Worm (Caenorhabditis elegans) whole organism, early embryonic: ENCODE measurements around the gene F26G1.11.

ENCODE experiments used
- B0310.2 ChIP-seq: sonication (generic microtip); optimal IDR thresholded peaks from 2 replicates; lab custom pipeline; 2016; ENCODE audit warnings: mild to moderate bottlenecking, missing genetic modification characterization, missing compliant biosample characterization
- F13C5.2 ChIP-seq: sonication (generic microtip); optimal IDR thresholded peaks from 2 replicates; lab custom pipeline; 2017; ENCODE audit warnings: mild to moderate bottlenecking, missing genetic modification characterization, inconsistent platforms, missing compliant biosample characterization
- aly-1 ChIP-seq: sonication (generic microtip); optimal IDR thresholded peaks from 2 replicates; lab custom pipeline; 2016; ENCODE audit warnings: missing genetic modification characterization, missing compliant biosample characterization
- ama-1 ChIP-seq: fragments of 150-350 bp; optimal IDR thresholded peaks from 2 replicates; lab custom pipeline; 2014
- ceh-13 ChIP-seq: fragments of 200-800 bp; sonication (Bioruptor generic); optimal IDR thresholded peaks from 2 replicates; lab custom pipeline; 2018; ENCODE audit warnings: mild to moderate bottlenecking, missing genetic modification characterization, missing compliant biosample characterization
- ceh-36 ChIP-seq: sonication (generic microtip); optimal IDR thresholded peaks from 2 replicates; lab custom pipeline; 2016; ENCODE audit warnings: missing genetic modification characterization, inconsistent platforms, missing compliant biosample characterization
- ets-7 ChIP-seq: sonication (generic microtip); optimal IDR thresholded peaks from 2 replicates; lab custom pipeline; 2016; ENCODE audit warnings: missing genotype, missing genetic modification characterization, missing compliant biosample characterization
- flt-1 ChIP-seq: fragments of 200-800 bp; sonication (Bioruptor generic); IDR thresholded peaks from 2 replicates; pipeline ENCODE4 v1.3.6; 2022; ENCODE audit warnings: missing genetic modification characterization, missing compliant biosample characterization
- hmbx-1 ChIP-seq: sonication (generic microtip); optimal IDR thresholded peaks from 2 replicates; lab custom pipeline; 2016; ENCODE audit warnings: mild to moderate bottlenecking, missing genetic modification characterization, missing compliant biosample characterization
- hmg-4 ChIP-seq: fragments of 200-800 bp; sonication (Bioruptor generic); optimal IDR thresholded peaks from 2 replicates; lab custom pipeline; 2018; ENCODE audit warnings: mild to moderate bottlenecking, missing genetic modification characterization, missing compliant biosample characterization
- hnd-1 ChIP-seq: sonication (generic microtip); optimal IDR thresholded peaks from 2 replicates; lab custom pipeline; 2016; ENCODE audit warnings: missing genetic modification characterization, missing compliant biosample characterization
- pes-1 ChIP-seq: fragments of 200-800 bp; sonication (Bioruptor generic); IDR thresholded peaks from 2 replicates; pipeline ENCODE4 v1.3.6; 2022; ENCODE audit warnings: missing genetic modification reagents, missing genetic modification characterization, missing compliant biosample characterization
- scrt-1 ChIP-seq: fragments of 200-800 bp; sonication (Bioruptor generic); IDR thresholded peaks from 2 replicates; pipeline ENCODE4 v1.3.6; 2022; ENCODE audit warnings: missing genetic modification characterization, missing compliant biosample characterization
- sea-1 ChIP-seq: fragments of 200-800 bp; sonication (Bioruptor generic); conservative IDR thresholded peaks from 2 replicates; pipeline ENCODE4 v1.3.6; 2022; ENCODE audit warnings: missing genetic modification characterization, missing compliant biosample characterization
- tbx-11 ChIP-seq: fragments of 200-800 bp; sonication (Bioruptor generic); IDR thresholded peaks from 2 replicates; pipeline ENCODE4 v1.3.6; 2022; ENCODE audit warnings: missing genetic modification characterization, missing compliant biosample characterization
- tbx-37 ChIP-seq: fragments of 200-800 bp; sonication (Bioruptor generic); conservative IDR thresholded peaks from 2 replicates; pipeline ENCODE4 v1.3.6; 2022; ENCODE audit warnings: missing genetic modification reagents, missing genetic modification characterization, missing compliant biosample characterization
- tra-4 ChIP-seq: sonication (generic microtip); optimal IDR thresholded peaks from 2 replicates; lab custom pipeline; 2017; ENCODE audit warnings: missing genetic modification characterization, missing compliant biosample characterization

The F26G1.11 gene

ce11 chrII:4739984-4740462 is 36.9 kb upstream of the F26G1.11 start, which contains the start of gene eas-1:
Gene eas-1 (plus strand): TSS chrII:4740412.
- TF ChIP-seq F13C5.2 = peak; percentile 40
- TF ChIP-seq hnd-1 = no peak
- peak; percentile 71; the same call in 1 of the 2 replicates for TF ChIP-seq pes-1 (GFP tag; lab: Robert Waterston, UW)
- no peak for TF ChIP-seq flt-1 (GFP tag; lab: Robert Waterston, UW)
- TF ChIP-seq tbx-37 = peak; percentile 92
- peak; percentile 69 for TF ChIP-seq hmg-4 (GFP tag; lab: Kevin White, UChicago)
- peak; percentile 49 for TF ChIP-seq ets-7 (tag; lab: Kevin White, UChicago)

ce11 chrII:4741527-4742187 is 35.3 kb upstream of the F26G1.11 start, which contains the start of gene acs-11:
Gene acs-11 (plus strand): TSS chrII:4742137.
- TF ChIP-seq ama-1 (lab: Kevin White, UChicago) (no peak), flt-1 (GFP tag; lab: Robert Waterston, UW) (no peak), ceh-13 (GFP tag; lab: Kevin White, UChicago) (no peak), ets-7 (tag; lab: Kevin White, UChicago) (no peak), tbx-11 (no peak), sea-1 (GFP tag; lab: Robert Waterston, UW) (no peak)

- TF ChIP-seq pes-1 (GFP tag; lab: Robert Waterston, UW) (no peak), ceh-36 (tag; lab: Kevin White, UChicago) (no peak), tra-4 (tag; lab: Kevin White, UChicago) (no peak), aly-1 (no peak), hnd-1 (no peak), hmbx-1 (tag; lab: Kevin White, UChicago) (no peak), flt-1 (GFP tag; lab: Robert Waterston, UW) (no peak), ama-1 (lab: Kevin White, UChicago) (no peak), F13C5.2 (no peak), scrt-1 (GFP tag; lab: Robert Waterston, UW) (no peak), tbx-37 (no peak), tbx-11 (no peak), sea-1 (GFP tag; lab: Robert Waterston, UW) (no peak), hmg-4 (GFP tag; lab: Kevin White, UChicago) (no peak), ets-7 (tag; lab: Kevin White, UChicago) (no peak), ceh-13 (GFP tag; lab: Kevin White, UChicago) (no peak)
Observed at ce11 chrII:4745281-4745680, 31.7 kb upstream of the F26G1.11 start.

ce11 chrII:4747063-4747462 is 29.9 kb upstream of the F26G1.11 start:
- TF ChIP-seq B0310.2 (tag; lab: Kevin White, UChicago) (no peak), hmbx-1 (tag; lab: Kevin White, UChicago) (no peak), hnd-1 (no peak), ets-7 (tag; lab: Kevin White, UChicago) (no peak), tbx-11 (no peak), scrt-1 (GFP tag; lab: Robert Waterston, UW) (no peak), F13C5.2 (no peak), pes-1 (GFP tag; lab: Robert Waterston, UW) (no peak)

ce11 chrII:4747697-4748096 is 29.2 kb upstream of the F26G1.11 start:
- TF ChIP-seq tra-4 (tag; lab: Kevin White, UChicago) = no peak
- no peak for TF ChIP-seq tbx-37
- TF ChIP-seq hmbx-1 (tag; lab: Kevin White, UChicago) = no peak
- no peak for TF ChIP-seq ama-1 (lab: Kevin White, UChicago)
- no peak for TF ChIP-seq scrt-1 (GFP tag; lab: Robert Waterston, UW)
- TF ChIP-seq B0310.2 (tag; lab: Kevin White, UChicago) = no peak
- no peak for TF ChIP-seq tbx-11
- TF ChIP-seq F13C5.2 = no peak
- TF ChIP-seq hnd-1 = no peak

- TF ChIP-seq pes-1 (GFP tag; lab: Robert Waterston, UW) (no peak), scrt-1 (GFP tag; lab: Robert Waterston, UW) (no peak), sea-1 (GFP tag; lab: Robert Waterston, UW) (no peak), ceh-36 (tag; lab: Kevin White, UChicago) (no peak), hmbx-1 (tag; lab: Kevin White, UChicago) (no peak), tra-4 (tag; lab: Kevin White, UChicago) (no peak), hnd-1 (no peak), hmg-4 (GFP tag; lab: Kevin White, UChicago) (no peak), F13C5.2 (no peak), tbx-37 (no peak), B0310.2 (tag; lab: Kevin White, UChicago) (no peak), ets-7 (tag; lab: Kevin White, UChicago) (no peak), flt-1 (GFP tag; lab: Robert Waterston, UW) (no peak)
Observed at ce11 chrII:4748374-4748773, 28.6 kb upstream of the F26G1.11 start.

- no peak for TF ChIP-seq pes-1 (GFP tag; lab: Robert Waterston, UW)
- no peak for TF ChIP-seq hmg-4 (GFP tag; lab: Kevin White, UChicago)
- TF ChIP-seq B0310.2 (tag; lab: Kevin White, UChicago) = no peak
- TF ChIP-seq ceh-13 (GFP tag; lab: Kevin White, UChicago) = no peak
- TF ChIP-seq scrt-1 (GFP tag; lab: Robert Waterston, UW) = no peak
- no peak for TF ChIP-seq hmbx-1 (tag; lab: Kevin White, UChicago)
- TF ChIP-seq ets-7 (tag; lab: Kevin White, UChicago) = no peak
- no peak for TF ChIP-seq ama-1 (lab: Kevin White, UChicago)
- no peak for TF ChIP-seq tbx-11
- no peak for TF ChIP-seq tbx-37
- no peak for TF ChIP-seq aly-1
- TF ChIP-seq ceh-36 (tag; lab: Kevin White, UChicago) = no peak
Observed at ce11 chrII:4749581-4749980, 27.4 kb upstream of the F26G1.11 start, which contains the start of gene F41C3.2. Gene F41C3.2 (plus strand): TSS chrII:4749968.
